Fruit fly (Drosophila melanogaster) ovary, adult (tissue): ENCODE results near the gene trol.
A peak's percentile ranks its signal among the peaks of the same experiment; 100 is the strongest.

Experiments used
- CG17801 ChIP-seq: fragments of 200-800 bp; optimal IDR thresholded peaks from 2 replicates; lab custom pipeline; 2019; ENCODE audit warnings: missing biosample characterization, mild to moderate bottlenecking, missing genetic modification characterization, moderate library complexity; ENCODE audit not compliant: partially characterized antibody

The trol gene

DNA sequence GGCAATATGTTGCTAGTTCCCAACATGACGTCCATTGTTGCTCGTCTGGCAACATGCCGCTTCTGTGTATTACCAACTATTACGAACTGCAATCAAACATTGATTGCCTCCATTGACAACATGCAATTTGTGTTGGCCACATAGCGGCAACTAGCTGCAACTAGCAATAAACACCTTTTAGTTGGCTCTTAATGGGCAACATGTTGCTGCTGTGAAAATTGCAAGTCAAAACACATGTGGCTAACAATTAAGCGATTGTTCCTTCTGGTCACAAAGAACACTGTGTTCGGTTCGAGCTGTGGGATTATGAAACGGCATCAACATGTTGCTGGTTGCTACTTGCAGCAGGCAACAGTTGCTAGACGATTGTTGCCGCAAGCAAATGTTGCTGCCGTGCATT, 91.5 kb downstream of the trol start:
- no peak for TF ChIP-seq CG17801 (GFP tag; lab: Kevin White, UChicago)

DNA sequence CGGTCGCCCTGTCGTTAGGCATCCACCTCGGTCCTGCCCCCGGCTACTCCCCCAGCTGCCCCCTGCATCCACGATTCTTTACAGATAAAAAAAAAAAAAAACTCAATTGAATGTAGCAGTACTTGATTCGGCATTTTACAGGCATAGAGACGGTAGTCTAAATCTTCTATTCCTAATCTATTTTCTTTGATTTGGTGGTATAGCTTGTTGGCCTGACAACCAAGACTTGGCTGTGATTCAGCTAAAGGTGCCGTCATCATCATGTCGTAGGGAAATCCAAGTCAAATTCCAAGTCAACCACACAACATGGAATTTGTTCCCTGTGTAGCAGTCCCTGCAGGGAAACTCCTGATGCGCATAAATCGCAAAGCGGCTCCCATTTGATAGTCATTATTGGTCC, 92.5 kb downstream of the trol start:
- no peak for TF ChIP-seq CG17801 (GFP tag; lab: Kevin White, UChicago)

DNA sequence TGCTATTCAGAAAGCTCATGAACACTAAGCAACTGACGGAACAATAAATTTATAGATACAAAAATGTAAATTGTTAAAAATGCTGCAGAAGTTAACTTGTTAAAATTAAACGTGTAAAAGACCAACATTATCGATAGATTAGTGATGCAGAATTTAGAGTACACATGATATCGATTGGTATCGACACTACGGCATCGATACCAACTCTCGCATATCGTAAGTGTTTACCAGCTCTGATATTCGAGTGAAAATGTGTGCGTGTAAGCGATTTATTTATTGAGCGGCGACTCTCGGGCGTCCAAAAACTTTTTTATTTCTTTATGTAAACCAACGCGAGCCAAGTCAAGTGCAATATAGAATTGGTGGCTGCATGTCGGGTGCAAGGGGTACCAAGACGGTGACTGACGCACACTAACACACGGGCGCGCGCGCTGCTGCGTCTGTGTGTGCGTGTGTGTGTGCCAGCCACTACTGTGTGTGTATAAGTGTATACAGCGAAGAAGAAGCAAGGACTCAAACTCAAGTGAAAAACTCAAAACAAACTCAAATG, 97.4 kb downstream of the trol start, which contains the start of gene z:
z (plus strand) TSS at position 20 of the 550 bp plus-strand sequence.
- peak; percentile 36 for TF ChIP-seq CG17801 (GFP tag; lab: Kevin White, UChicago)

DNA sequence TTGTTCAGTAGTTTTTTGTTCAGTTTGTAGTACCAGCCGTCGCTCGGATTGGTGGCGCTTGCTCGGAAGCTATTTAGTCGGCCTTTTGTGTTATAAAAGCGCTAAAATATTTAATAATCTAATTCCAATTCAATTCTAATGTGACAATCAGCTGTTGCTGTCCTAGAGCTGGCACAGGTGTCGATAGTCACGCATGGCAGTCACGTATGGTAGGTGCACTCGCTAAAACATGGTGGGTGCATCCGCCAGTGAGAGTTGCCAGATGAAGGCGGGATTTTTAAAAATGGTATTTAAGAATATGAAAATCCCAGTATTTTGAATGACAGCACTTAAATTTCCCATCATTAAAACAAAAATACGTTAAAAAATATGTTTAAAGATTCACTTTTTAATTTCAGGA, 101.4 kb downstream of the trol start, which contains the start of gene tko:
tko (minus strand) TSS at position 179 of the 400 bp plus-strand sequence.
- TF ChIP-seq CG17801 (GFP tag; lab: Kevin White, UChicago), result peak; percentile 46

DNA sequence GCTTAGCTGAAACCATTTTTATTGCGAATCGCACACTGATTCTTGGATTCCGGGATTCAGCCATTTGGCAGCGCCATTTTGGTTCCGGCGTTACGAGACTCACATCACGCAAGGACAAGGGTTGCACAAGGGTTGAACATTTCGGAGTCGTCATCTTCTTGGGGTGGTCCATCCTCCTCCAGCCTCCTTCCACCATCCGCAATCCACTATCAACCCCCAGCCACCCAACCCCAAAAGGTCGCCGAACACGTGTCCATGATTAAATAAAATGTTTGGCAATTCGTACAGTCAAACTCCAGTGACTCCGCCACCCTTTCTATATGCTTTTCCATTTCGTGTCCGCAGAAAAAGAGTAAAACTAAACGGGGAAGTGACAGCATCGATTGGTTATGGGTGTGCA, 105.0 kb downstream of the trol start:
- no peak for TF ChIP-seq CG17801 (GFP tag; lab: Kevin White, UChicago)

DNA sequence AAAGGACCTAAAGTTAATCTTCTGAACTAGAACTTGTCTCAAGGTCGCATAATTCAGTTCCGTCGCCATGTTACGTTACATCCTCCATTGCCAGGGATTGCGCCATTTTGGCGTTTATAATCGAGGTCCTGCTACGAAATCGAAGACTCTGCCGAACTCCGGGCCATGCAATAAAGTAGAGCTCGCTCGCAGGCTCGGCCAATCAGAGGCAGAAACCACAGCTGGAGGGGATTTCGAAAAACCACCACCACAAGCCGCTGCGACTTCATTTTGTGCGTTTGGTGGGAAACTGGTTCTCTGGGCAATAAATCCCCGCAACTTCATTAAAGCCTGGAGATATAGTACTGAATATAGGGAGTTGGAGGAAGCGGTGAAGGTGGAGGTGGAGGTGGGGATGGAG, 110.3 kb downstream of the trol start:
- TF ChIP-seq CG17801 (GFP tag; lab: Kevin White, UChicago), result no peak

DNA sequence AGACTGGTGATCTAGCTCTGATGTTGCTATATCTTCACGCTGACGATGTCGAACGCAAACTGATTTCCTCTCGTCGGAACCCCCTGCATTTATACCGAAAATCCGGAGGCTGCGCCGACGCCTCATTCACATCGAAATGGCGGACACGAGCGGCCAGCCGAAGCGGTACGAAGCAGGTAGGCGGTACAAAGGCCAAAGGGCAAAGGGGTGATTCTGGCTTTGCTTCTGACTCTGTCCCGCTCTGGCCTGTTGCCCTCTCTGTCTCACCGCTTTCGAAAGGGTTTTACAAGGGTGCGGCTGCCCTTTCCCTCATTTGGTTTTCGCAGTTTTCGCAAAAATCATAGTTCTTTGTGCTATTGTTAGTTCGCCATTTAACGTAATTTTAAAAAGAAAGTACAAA, 116.3 kb downstream of the trol start, which contains the start of gene gt:
gt (minus strand) TSS at position 65 of the 400 bp plus-strand sequence.
- TF ChIP-seq CG17801 (GFP tag; lab: Kevin White, UChicago), result no peak

DNA sequence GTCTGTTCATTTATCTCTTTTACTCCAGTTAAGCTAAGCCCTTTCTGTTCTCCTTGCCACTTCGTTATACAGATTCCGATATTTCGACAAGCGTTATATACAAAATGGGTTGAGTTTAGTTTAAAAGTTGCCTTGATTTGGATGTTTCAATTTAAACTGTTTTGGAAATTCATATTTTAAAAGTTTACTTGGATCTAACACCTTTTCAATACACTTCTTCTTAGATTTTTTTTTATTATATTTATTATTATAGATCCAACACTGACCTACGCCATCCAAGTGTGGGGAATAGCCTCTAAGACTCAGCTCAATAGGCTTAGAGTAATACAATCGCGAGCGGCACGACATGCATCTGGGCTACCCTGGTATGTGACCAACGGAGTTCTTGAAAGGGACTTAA, 119.5 kb downstream of the trol start, which contains the start of gene CG32797:
CG32797 (minus strand) TSS at position 101 of the 400 bp plus-strand sequence.
- no peak for TF ChIP-seq CG17801 (GFP tag; lab: Kevin White, UChicago)
